Fruit fly (Drosophila melanogaster): Measurements from ENCODE around the gene NO66.

DNA sequence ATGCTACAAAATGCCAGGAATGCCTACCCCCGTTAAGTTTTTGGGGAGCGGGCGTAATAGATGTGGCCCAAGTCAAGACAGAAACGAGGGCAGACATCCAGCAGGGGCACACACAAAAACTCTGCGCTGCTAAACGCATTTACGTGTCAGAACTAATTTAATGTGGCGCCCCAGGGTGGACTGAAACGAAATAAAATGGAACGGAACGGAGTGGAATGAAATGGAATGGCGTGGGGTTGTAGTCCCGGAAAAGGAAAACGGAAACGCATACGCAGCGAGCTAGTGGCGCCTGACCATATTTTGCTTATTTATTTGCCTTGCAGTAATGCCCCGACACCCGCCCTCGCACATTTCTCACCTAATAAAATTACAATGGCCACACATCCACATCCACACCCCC, 45.7 kb upstream of the NO66 start:
- TF ChIP-seq OdsH (GFP tag; optimal IDR thresholded peaks at IDR 0.05) (no peak), lola (GFP tag; optimal IDR thresholded peaks at IDR 0.05) (no peak)
